Worm (Caenorhabditis elegans) whole organism, dauer: ENCODE results near the gene oac-51.

Experiments used
- unc-62 ChIP-seq: sonication (generic microtip); optimal IDR thresholded peaks from 2 replicates; lab custom pipeline; 2017; ENCODE audit warnings: missing biosample characterization, missing genetic modification reagents, missing genetic modification characterization

The oac-51 gene

ce11 chrIV:4336139-4336851, at the start of gene oac-51, which contains the start of gene W03B1.3:
Gene oac-51 (plus strand): TSS chrIV:4336801.
Gene W03B1.3 (minus strand): TSS chrIV:4336239.
- TF ChIP-seq unc-62 (GFP tag; lab: Kevin White, UChicago), result no peak

ce11 chrIV:4288332-4288731, 48.3 kb upstream of the oac-51 start, which contains the start of gene srv-4:
Gene srv-4 (minus strand): TSS chrIV:4288432.
- TF ChIP-seq unc-62 (GFP tag; lab: Kevin White, UChicago), result no peak

DNA sequence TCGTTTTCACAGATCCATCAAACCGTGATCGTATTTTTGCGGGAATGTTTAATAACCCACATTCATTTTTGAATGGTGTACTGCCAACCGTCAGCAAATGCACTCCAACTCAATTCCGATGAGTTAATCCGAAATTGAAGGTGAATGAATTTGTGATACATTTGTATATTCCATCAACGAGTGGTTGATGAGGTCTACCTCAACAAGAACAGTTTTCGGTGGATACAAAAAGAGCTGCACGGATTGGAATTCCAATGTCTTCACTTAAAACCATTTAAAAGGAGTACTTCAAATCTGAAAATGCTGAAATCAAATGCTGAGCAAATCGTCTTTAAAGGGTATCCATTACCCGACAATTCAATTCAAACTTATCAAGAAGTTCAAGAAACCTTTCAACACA, 47.3 kb upstream of the oac-51 start, which contains the start of gene F15E6.5:
TSS of gene F15E6.5 (plus strand) at position 301 of the 400 bp plus-strand sequence.
- TF ChIP-seq unc-62 (GFP tag; lab: Kevin White, UChicago), result no peak

ce11 chrIV:4290472-4290871, 46.1 kb upstream of the oac-51 start, which contains the start of gene dct-7:
Gene dct-7 (minus strand): TSS chrIV:4290572.
- TF ChIP-seq unc-62 (GFP tag; lab: Kevin White, UChicago), result no peak

- TF ChIP-seq unc-62 (GFP tag; lab: Kevin White, UChicago), result no peak
Observed at ce11 chrIV:4291174-4291573, 45.4 kb upstream of the oac-51 start, which contains the start of gene F15E6.4. Gene F15E6.4 (plus strand): TSS chrIV:4291474.

DNA sequence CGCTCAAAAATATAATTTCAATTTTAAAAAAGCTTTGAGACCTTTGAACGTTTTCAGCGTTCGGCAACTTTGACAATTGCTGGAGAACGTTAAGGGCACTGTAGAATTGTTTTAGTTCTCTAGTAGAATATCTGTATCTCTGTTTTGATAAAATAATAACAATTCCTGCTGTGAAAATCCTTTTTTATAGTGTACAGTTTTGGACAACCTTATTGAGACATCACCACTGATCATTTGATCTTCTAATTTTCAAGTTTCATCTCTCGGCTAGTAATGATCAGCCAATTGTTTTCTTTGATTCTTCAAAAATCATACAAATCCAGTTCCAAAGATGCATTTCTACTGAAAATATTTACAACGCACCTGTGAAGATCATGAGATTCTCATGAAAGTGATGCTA, 44.0 kb upstream of the oac-51 start, which contains the start of gene F15E6.10:
TSS of gene F15E6.10 (plus strand) at position 301 of the 400 bp plus-strand sequence.
- TF ChIP-seq unc-62 (GFP tag; lab: Kevin White, UChicago), result no peak

- no peak for TF ChIP-seq unc-62 (GFP tag; lab: Kevin White, UChicago)
Observed at ce11 chrIV:4294552-4294951, 42.0 kb upstream of the oac-51 start, which contains the start of gene F15E6.3. Gene F15E6.3 (plus strand): TSS chrIV:4294895.

ce11 chrIV:4298983-4299382, 37.6 kb upstream of the oac-51 start, which contains the start of gene F15E6.9:
Gene F15E6.9 (minus strand): TSS chrIV:4299083.
- TF ChIP-seq unc-62 (GFP tag; lab: Kevin White, UChicago), result no peak

- TF ChIP-seq unc-62 (GFP tag; lab: Kevin White, UChicago), result no peak
Observed at ce11 chrIV:4299994-4300393, 36.6 kb upstream of the oac-51 start.

- TF ChIP-seq unc-62 (GFP tag; lab: Kevin White, UChicago), result no peak
Observed at ce11 chrIV:4301202-4301601, 35.4 kb upstream of the oac-51 start, which contains the start of gene lgc-22. Gene lgc-22 (plus strand): TSS chrIV:4301306.

ce11 chrIV:4306317-4306716, 30.3 kb upstream of the oac-51 start:
- TF ChIP-seq unc-62 (GFP tag; lab: Kevin White, UChicago), result no peak

DNA sequence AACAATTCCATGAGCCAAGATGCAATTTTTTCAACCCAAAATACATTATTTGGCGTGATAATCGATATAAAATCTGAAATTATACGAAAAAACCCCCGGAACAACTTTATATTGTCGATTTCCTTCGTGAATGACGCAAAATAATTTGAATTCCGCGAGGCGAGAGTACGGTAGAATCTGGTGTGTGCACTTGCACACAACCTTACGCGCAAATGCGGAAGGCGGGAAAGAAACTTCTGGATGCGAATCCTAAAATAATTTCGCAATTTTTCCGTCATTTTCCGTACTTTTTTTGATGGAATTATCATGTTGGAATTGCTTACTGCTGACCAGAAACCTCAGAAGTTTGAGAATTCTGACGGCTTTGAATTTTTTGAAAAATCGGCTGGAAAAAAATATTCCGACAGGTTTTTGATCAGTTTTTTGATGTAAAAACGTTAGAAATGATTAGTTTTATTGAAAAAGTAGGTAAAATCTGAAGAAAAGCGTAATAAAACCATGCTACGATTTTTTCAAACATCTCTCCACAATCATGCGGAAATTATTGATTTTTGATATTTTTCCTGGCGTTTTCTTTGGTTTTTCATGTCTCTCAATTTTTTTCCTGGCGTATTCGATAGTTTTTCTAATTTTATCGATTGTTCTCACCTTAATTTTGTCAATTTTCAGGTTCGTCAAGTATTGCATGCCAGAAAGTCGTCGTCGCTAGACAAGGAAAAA, 29.2 kb upstream of the oac-51 start, which contains the start of gene set-9:
TSS of gene set-9 (plus strand) at position 670 of the 720 bp plus-strand sequence.
- TF ChIP-seq unc-62 (GFP tag; lab: Kevin White, UChicago), result no peak

- TF ChIP-seq unc-62 (GFP tag; lab: Kevin White, UChicago), result no peak
Observed at ce11 chrIV:4316813-4317408, 19.7 kb upstream of the oac-51 start, which contains the start of gene Y24D9B.1. Gene Y24D9B.1 (plus strand): TSS chrIV:4317358.

DNA sequence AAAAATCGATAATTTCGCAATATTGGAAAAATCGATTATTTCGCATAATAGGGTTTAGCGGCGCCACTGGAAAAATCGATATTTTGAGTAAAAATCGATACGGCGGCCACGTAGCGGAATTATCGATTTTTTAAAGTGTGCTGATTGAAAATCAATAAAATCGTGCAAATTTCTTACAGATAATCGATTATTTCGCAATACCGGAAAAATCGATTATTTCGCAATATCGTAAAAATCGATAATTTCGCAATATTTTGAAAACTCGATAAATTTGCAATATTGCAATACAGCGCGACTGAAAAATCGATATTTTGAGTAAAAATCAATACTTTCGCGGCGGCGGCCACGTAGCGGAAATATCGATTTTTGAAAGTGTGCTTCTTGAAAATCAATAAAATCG, 19.0 kb upstream of the oac-51 start:
- TF ChIP-seq unc-62 (GFP tag; lab: Kevin White, UChicago), result no peak

- TF ChIP-seq unc-62 (GFP tag; lab: Kevin White, UChicago), result no peak
Observed at ce11 chrIV:4318056-4318455, 18.5 kb upstream of the oac-51 start.
